Fruit fly (Drosophila melanogaster) whole organism, embryonic: ENCODE results near the gene Sirt4.
A peak's percentile ranks its signal among the peaks of the same experiment; 100 is the strongest.

Source experiments
- Asciz ChIP-seq: fragments of 200-800 bp; sonication (Bioruptor generic); optimal IDR thresholded peaks from 2 replicates; lab custom pipeline; 2017; ENCODE audit warnings: missing biosample characterization, mild to moderate bottlenecking, missing genetic modification characterization, missing genetic modification reagents
- Atf3 ChIP-seq: fragments of 200-800 bp; sonication (Bioruptor generic); optimal IDR thresholded peaks from 3 replicates; lab custom pipeline; 2016; ENCODE audit warnings: missing biosample characterization, missing genetic modification characterization
- B-H1 ChIP-seq: fragments of 200-800 bp; sonication (Bioruptor generic); IDR thresholded peaks from 3 replicates; pipeline ENCODE4 v1.3.6; 2022; ENCODE audit warnings: missing biosample characterization, missing genetic modification characterization
- C15 ChIP-seq: fragments of 200-800 bp; sonication (Bioruptor generic); IDR thresholded peaks from 3 replicates; pipeline ENCODE4 v1.3.6; 2022; ENCODE audit warnings: missing biosample characterization, missing genetic modification characterization
- CG11398 ChIP-seq: fragments of 200-800 bp; sonication (Bioruptor generic); optimal IDR thresholded peaks from 2 replicates; lab custom pipeline; 2016; ENCODE audit warnings: missing biosample characterization, missing genetic modification characterization
- CG11504 ChIP-seq: fragments of 200-800 bp; sonication (Bioruptor generic); optimal IDR thresholded peaks from 3 replicates; lab custom pipeline; 2019; ENCODE audit warnings: missing biosample characterization, mild to moderate bottlenecking, missing genetic modification characterization, moderate library complexity
- CG1233 ChIP-seq: fragments of 200-800 bp; sonication (Bioruptor generic); optimal IDR thresholded peaks from 4 replicates; lab custom pipeline; 2018; ENCODE audit warnings: missing biosample characterization, mild to moderate bottlenecking, missing genetic modification characterization
- CG15073 ChIP-seq: fragments of 200-800 bp; sonication (Bioruptor generic); optimal IDR thresholded peaks from 2 replicates; lab custom pipeline; 2016; ENCODE audit warnings: missing biosample characterization, missing genetic modification characterization
- CG15601 ChIP-seq: fragments of 200-800 bp; sonication (Bioruptor generic); optimal IDR thresholded peaks from 3 replicates; lab custom pipeline; 2019; ENCODE audit warnings: missing biosample characterization, mild to moderate bottlenecking, missing genetic modification characterization, moderate library complexity
- CG16779 ChIP-seq: fragments of 200-800 bp; sonication (Bioruptor generic); IDR thresholded peaks from 2 replicates; pipeline ENCODE4 v1.3.6; 2022; ENCODE audit warnings: missing biosample characterization, missing genetic modification characterization
- CG17385 ChIP-seq: fragments of 200-800 bp; sonication (Bioruptor generic); optimal IDR thresholded peaks from 3 replicates; lab custom pipeline; 2018; ENCODE audit warnings: missing biosample characterization, mild to moderate bottlenecking, missing genetic modification characterization
- CG18011 ChIP-seq: fragments of 200-800 bp; sonication (Bioruptor generic); optimal IDR thresholded peaks from 2 replicates; lab custom pipeline; 2017; ENCODE audit warnings: missing biosample characterization, missing genetic modification characterization, mild to moderate bottlenecking, moderate library complexity, missing genotype
- CG2712 ChIP-seq: fragments of 200-800 bp; optimal IDR thresholded peaks from 3 replicates; lab custom pipeline; 2019; ENCODE audit warnings: missing biosample characterization, mild to moderate bottlenecking, missing genetic modification characterization, moderate library complexity
- CG31388 ChIP-seq: fragments of 200-800 bp; sonication (Bioruptor generic); optimal IDR thresholded peaks from 2 replicates; lab custom pipeline; 2016; ENCODE audit warnings: missing biosample characterization, missing genetic modification characterization
- CG32772 ChIP-seq: fragments of 200-800 bp; sonication (Bioruptor generic); IDR thresholded peaks from 2 replicates; pipeline ENCODE4 v1.3.6; 2022; ENCODE audit warnings: missing biosample characterization, missing genetic modification characterization
- CG3995 ChIP-seq: fragments of 200-800 bp; sonication (Bioruptor generic); optimal IDR thresholded peaks from 3 replicates; lab custom pipeline; 2016; ENCODE audit warnings: missing biosample characterization, missing genetic modification characterization
- CG4404 ChIP-seq: fragments of 200-800 bp; sonication (Bioruptor generic); IDR thresholded peaks from 2 replicates; pipeline ENCODE4 v1.3.6; 2022; ENCODE audit warnings: missing biosample characterization, missing genetic modification characterization
- CG6765 ChIP-seq: fragments of 200-800 bp; sonication (Bioruptor generic); optimal IDR thresholded peaks from 3 replicates; lab custom pipeline; 2017; ENCODE audit warnings: missing biosample characterization, mild to moderate bottlenecking, missing genetic modification characterization
- CG7271 ChIP-seq: fragments of 200-800 bp; sonication (Bioruptor generic); optimal IDR thresholded peaks from 2 replicates; lab custom pipeline; 2018; ENCODE audit warnings: missing biosample characterization, mild to moderate bottlenecking, missing genetic modification characterization, moderate library complexity
- CG7357 ChIP-seq: fragments of 200-800 bp; sonication (Bioruptor generic); IDR thresholded peaks from 3 replicates; pipeline ENCODE4 v1.3.6; 2022; ENCODE audit warnings: missing biosample characterization, missing genetic modification characterization
- CG7839 ChIP-seq: fragments of 200-800 bp; sonication (Bioruptor generic); optimal IDR thresholded peaks from 3 replicates; lab custom pipeline; 2018; ENCODE audit warnings: missing biosample characterization, mild to moderate bottlenecking, missing genetic modification characterization, moderate library complexity
- CG8281 ChIP-seq: fragments of 200-800 bp; sonication (Bioruptor generic); optimal IDR thresholded peaks from 2 replicates; lab custom pipeline; 2018; ENCODE audit warnings: missing biosample characterization, mild to moderate bottlenecking, missing genetic modification characterization, moderate library complexity
- CG8388 ChIP-seq: fragments of 200-800 bp; sonication (Bioruptor generic); optimal IDR thresholded peaks from 2 replicates; lab custom pipeline; 2019; ENCODE audit warnings: missing biosample characterization, mild to moderate bottlenecking, missing genetic modification characterization, moderate library complexity
- Dip3 ChIP-seq: fragments of 200-800 bp; sonication (Bioruptor generic); optimal IDR thresholded peaks from 3 replicates; lab custom pipeline; 2016; ENCODE audit warnings: missing biosample characterization, missing genetic modification characterization
- Eip74EF ChIP-seq, 2 experiments: fragments of 200-800 bp in 1 of 2; fragments of >200 bp in 1 of 2; sonication (Bioruptor generic) in 1 of 2; optimal IDR thresholded peaks; 2 replicates each; lab custom pipeline; 2017 to 2019; ENCODE audit warnings: missing biosample characterization in 2 of 2, missing genetic modification characterization in 2 of 2, mild to moderate bottlenecking in 1 of 2, moderate library complexity in 1 of 2
- Hr51 ChIP-seq, 2 experiments: fragments of 200-800 bp; sonication (Bioruptor generic); optimal IDR thresholded peaks; 2 replicates in 1 of 2; 3 replicates in 1 of 2; lab custom pipeline; 2016 to 2018; ENCODE audit warnings: missing biosample characterization in 2 of 2, missing genetic modification characterization in 2 of 2, mild to moderate bottlenecking in 1 of 2, moderate library complexity in 1 of 2
- Optix ChIP-seq: fragments of 200-800 bp; sonication (Bioruptor generic); IDR thresholded peaks from 3 replicates; pipeline ENCODE4 v1.3.6; 2022; ENCODE audit warnings: missing biosample characterization, missing genetic modification characterization
- Trl ChIP-seq, 3 experiments: fragments of >200 bp in 2 of 3; fragments of 200-800 bp in 1 of 3; sonication (Bioruptor generic) in 1 of 3; optimal IDR thresholded peaks; 2 replicates in 1 of 3; 3 replicates in 2 of 3; lab custom pipeline; 2016 to 2017; ENCODE audit warnings: missing biosample characterization in 1 of 3, missing genetic modification characterization in 1 of 3
- Xbp1 ChIP-seq: fragments of 200-800 bp; sonication (Bioruptor generic); optimal IDR thresholded peaks from 3 replicates; lab custom pipeline; 2016; ENCODE audit warnings: missing biosample characterization, mild to moderate bottlenecking, missing genetic modification characterization
- Xrp1 ChIP-seq: fragments of 200-800 bp; sonication (Bioruptor generic); IDR thresholded peaks from 2 replicates; pipeline ENCODE4 v1.3.6; 2022; ENCODE audit warnings: missing biosample characterization, missing genetic modification characterization
- YL-1 ChIP-seq: fragments of 200-800 bp; sonication (Bioruptor generic); optimal IDR thresholded peaks from 3 replicates; lab custom pipeline; 2017; ENCODE audit warnings: missing biosample characterization, mild to moderate bottlenecking, missing genetic modification characterization
- aop ChIP-seq: fragments of 200-800 bp; sonication (Bioruptor generic); IDR thresholded peaks from 2 replicates; pipeline ENCODE4 v1.3.6; 2022; ENCODE audit warnings: missing biosample characterization, missing genetic modification characterization
- crol ChIP-seq: fragments of 200-800 bp; sonication (Bioruptor generic); IDR thresholded peaks from 2 replicates; pipeline ENCODE4 v1.3.6; 2022; ENCODE audit warnings: missing biosample characterization, missing genetic modification characterization
- danr ChIP-seq: fragments of 200-800 bp; sonication (Bioruptor generic); IDR thresholded peaks from 2 replicates; pipeline ENCODE4 v1.3.6; 2022; ENCODE audit warnings: missing biosample characterization, missing genetic modification characterization
- fd96Cb ChIP-seq: fragments of 200-800 bp; sonication (Bioruptor generic); optimal IDR thresholded peaks from 2 replicates; lab custom pipeline; 2018; ENCODE audit warnings: missing biosample characterization, mild to moderate bottlenecking, missing genetic modification characterization, moderate library complexity
- inv ChIP-seq: fragments of 200-800 bp; sonication (Bioruptor generic); IDR thresholded peaks from 2 replicates; pipeline ENCODE4 v1.3.6; 2022; ENCODE audit warnings: missing biosample characterization, missing genetic modification characterization; ENCODE audit not compliant: partially characterized antibody
- jigr1 ChIP-seq: fragments of 200-800 bp; sonication (Bioruptor generic); IDR thresholded peaks from 3 replicates; pipeline ENCODE4 v1.3.6; 2022; ENCODE audit warnings: missing biosample characterization, missing genetic modification characterization
- jumu ChIP-seq: fragments of 200-800 bp; sonication (Bioruptor generic); optimal IDR thresholded peaks from 3 replicates; lab custom pipeline; 2016; ENCODE audit warnings: missing biosample characterization, missing genetic modification characterization
- lbe ChIP-seq: fragments of 200-800 bp; sonication (Bioruptor generic); optimal IDR thresholded peaks from 2 replicates; lab custom pipeline; 2016; ENCODE audit warnings: missing biosample characterization, mild to moderate bottlenecking, missing genetic modification characterization
- lov ChIP-seq, 2 experiments: fragments of 200-800 bp in 1 of 2; fragments of >200 bp in 1 of 2; sonication (Bioruptor generic) in 1 of 2; IDR thresholded peaks in 1 of 2; optimal IDR thresholded peaks in 1 of 2; 2 replicates in 1 of 2; 3 replicates in 1 of 2; pipeline versions ENCODE4 v1.3.6 to Lab custom; 2017 to 2022; ENCODE audit warnings: missing biosample characterization in 1 of 2, missing genetic modification characterization in 1 of 2
- nau ChIP-seq: fragments of 200-800 bp; sonication (Bioruptor generic); optimal IDR thresholded peaks from 3 replicates; lab custom pipeline; 2017; ENCODE audit warnings: missing biosample characterization, mild to moderate bottlenecking, missing genetic modification characterization, missing genetic modification reagents
- oc ChIP-seq: fragments of 200-800 bp; sonication (Bioruptor generic); optimal IDR thresholded peaks from 2 replicates; lab custom pipeline; 2018; ENCODE audit warnings: missing biosample characterization, mild to moderate bottlenecking, missing genetic modification characterization, moderate library complexity
- peb ChIP-seq: fragments of 200-800 bp; sonication (Bioruptor generic); IDR thresholded peaks from 2 replicates; pipeline ENCODE4 v1.3.6; 2022; ENCODE audit warnings: missing biosample characterization, missing genetic modification characterization
- ro ChIP-seq: fragments of 200-800 bp; sonication (Bioruptor generic); IDR thresholded peaks from 2 replicates; pipeline ENCODE4 v1.3.6; 2022; ENCODE audit warnings: missing biosample characterization, missing genetic modification characterization
- sima ChIP-seq: fragments of 200-800 bp; sonication (Bioruptor generic); optimal IDR thresholded peaks from 2 replicates; lab custom pipeline; 2016; ENCODE audit warnings: missing biosample characterization, missing genetic modification characterization
- tin ChIP-seq: fragments of 200-800 bp; sonication (Bioruptor generic); optimal IDR thresholded peaks from 3 replicates; lab custom pipeline; 2016; ENCODE audit warnings: missing biosample characterization, missing genetic modification characterization
- unc-4 ChIP-seq: fragments of 200-800 bp; sonication (Bioruptor generic); IDR thresholded peaks from 2 replicates; pipeline ENCODE4 v1.3.6; 2022; ENCODE audit warnings: missing biosample characterization, missing genetic modification characterization; ENCODE audit not compliant: partially characterized antibody
- usp ChIP-seq: fragments of >200 bp; optimal IDR thresholded peaks from 2 replicates; lab custom pipeline; 2017; ENCODE audit warnings: missing biosample characterization, missing genetic modification characterization
- vfl ChIP-seq: fragments of 200-800 bp; sonication (Bioruptor generic); optimal IDR thresholded peaks from 2 replicates; lab custom pipeline; 2016; ENCODE audit warnings: missing biosample characterization, missing genetic modification characterization
- vnd ChIP-seq: fragments of 200-800 bp; sonication (Bioruptor generic); IDR thresholded peaks from 3 replicates; pipeline ENCODE4 v1.3.6; 2022; ENCODE audit warnings: missing biosample characterization, missing genetic modification characterization; ENCODE audit not compliant: partially characterized antibody
- wdn ChIP-seq: fragments of 200-800 bp; sonication (Bioruptor generic); IDR thresholded peaks from 2 replicates; pipeline ENCODE4 v1.3.6; 2022; ENCODE audit warnings: missing biosample characterization, missing genetic modification characterization

Gene Sirt4

DNA sequence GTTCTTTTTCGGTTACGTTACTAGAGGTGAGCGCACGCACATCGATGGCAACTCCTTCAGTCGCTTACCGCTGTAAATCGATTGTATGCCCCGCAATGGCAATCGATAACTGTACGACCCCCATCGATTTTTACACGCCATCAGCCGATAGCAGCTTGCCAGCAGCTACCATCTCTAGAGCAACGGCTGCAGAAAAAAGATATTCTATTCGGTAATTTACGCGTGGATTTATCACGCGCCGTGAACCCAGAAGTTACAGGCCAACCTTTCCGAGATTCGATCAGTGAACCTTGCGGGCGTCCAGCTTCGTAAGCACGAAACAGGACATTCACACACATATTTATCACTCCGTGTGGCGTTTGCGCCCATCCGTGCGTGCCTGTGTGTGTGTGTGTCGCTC lies at the start of gene Sirt4, which contains the start of gene CG4119 (continued):
- TF ChIP-seq Eip74EF (GFP tag; optimal IDR thresholded peaks at IDR 0.05; lab: Kevin White, UChicago) (no peak), tin (GFP tag; lab: Kevin White, UChicago) (peak; percentile 21), YL-1 (GFP tag; lab: Kevin White, UChicago) (peak; percentile 81), wdn (GFP tag; lab: Robert Waterston, UW) (no peak), CG7839 (tag; lab: Kevin White, UChicago) (no peak), CG6765 (GFP tag; lab: Kevin White, UChicago) (no peak), nau (GFP tag; lab: Kevin White, UChicago) (no peak), inv (peak; percentile 94), Hr51 (GFP tag; optimal IDR thresholded peaks at IDR 0.05; lab: Kevin White, UChicago) (no peak), CG15073 (GFP tag; lab: Kevin White, UChicago) (no peak), C15 (no peak), Dip3 (GFP tag; lab: Kevin White, UChicago) (peak; percentile 12), fd96Cb (tag; lab: Kevin White, UChicago) (no peak), CG16779 (GFP tag; lab: Robert Waterston, UW) (no peak), vfl (GFP tag; lab: Kevin White, UChicago) (no peak), CG15601 (tag; lab: Kevin White, UChicago) (no peak), Optix (GFP tag; lab: Robert Waterston, UW) (no peak), CG7271 (tag; lab: Kevin White, UChicago) (no peak), Asciz (no peak), CG8388 (peak; percentile 3), CG2712 (tag; lab: Kevin White, UChicago) (peak; percentile 38), vnd (GFP tag; lab: Robert Waterston, UW) (peak; percentile 94), CG31388 (GFP tag; lab: Kevin White, UChicago) (no peak), CG3995 (peak; percentile 16), CG32772 (GFP tag; lab: Robert Waterston, UW) (no peak), oc (tag; lab: Kevin White, UChicago) (peak; percentile 17), CG11504 (tag; lab: Kevin White, UChicago) (no peak), CG7357 (no peak), crol (no peak), lbe (GFP tag; lab: Kevin White, UChicago) (no peak), Trl (optimal IDR thresholded peaks at IDR 0.05; lab: Kevin White, UChicago) (no peak), Trl (GFP tag; optimal IDR thresholded peaks at IDR 0.05; lab: Kevin White, UChicago) (no peak), lov (optimal IDR thresholded peaks at IDR 0.05; lab: Kevin White, UChicago) (no peak), lov (GFP tag; IDR thresholded peaks at IDR 0.05; lab: Robert Waterston, UW) (no peak), CG17385 (GFP tag; lab: Kevin White, UChicago) (no peak), ro (GFP tag; lab: Robert Waterston, UW) (no peak), CG18011 (GFP tag; lab: Kevin White, UChicago) (peak; percentile 2), usp (no peak), danr (GFP tag; lab: Robert Waterston, UW) (no peak), Atf3 (no peak), jumu (peak; percentile 44), CG11398 (GFP tag; lab: Kevin White, UChicago) (no peak), sima (GFP tag; lab: Kevin White, UChicago) (no peak), CG4404 (GFP tag; lab: Robert Waterston, UW) (no peak), jigr1 (GFP tag; lab: Robert Waterston, UW) (no peak), Xbp1 (GFP tag; lab: Kevin White, UChicago) (peak; percentile 23), CG8281 (tag; lab: Kevin White, UChicago) (no peak), Xrp1 (no peak), CG1233 (no peak), aop (GFP tag; lab: Robert Waterston, UW) (no peak), B-H1 (GFP tag; lab: Robert Waterston, UW) (no peak), peb (no peak), unc-4 (GFP tag; lab: Robert Waterston, UW) (peak; percentile 92)
